Fruit fly (Drosophila melanogaster) whole organism, embryonic: ENCODE data around the gene CG18473.

Experiments
- BEAF-32 ChIP-seq: fragments of 200-800 bp; sonication (Bioruptor generic); optimal IDR thresholded peaks from 3 replicates; lab custom pipeline; 2017; ENCODE audit warnings: missing biosample characterization, missing genetic modification characterization, mild to moderate bottlenecking, moderate library complexity, missing genetic modification reagents
- CG10147 ChIP-seq: fragments of 200-800 bp; sonication (Bioruptor generic); optimal IDR thresholded peaks from 2 replicates; lab custom pipeline; 2019; ENCODE audit warnings: missing biosample characterization, mild to moderate bottlenecking, missing genetic modification characterization, moderate library complexity
- CG10565 ChIP-seq: fragments of 200-800 bp; sonication (Bioruptor generic); optimal IDR thresholded peaks from 3 replicates; lab custom pipeline; 2016; ENCODE audit warnings: missing biosample characterization, mild to moderate bottlenecking, missing genetic modification characterization
- CG10979 ChIP-seq: fragments of 200-800 bp; sonication (Bioruptor generic); optimal IDR thresholded peaks from 2 replicates; lab custom pipeline; 2018; ENCODE audit warnings: missing biosample characterization, mild to moderate bottlenecking, missing genetic modification characterization, moderate library complexity
- CG11085 ChIP-seq: fragments of 200-800 bp; sonication (Bioruptor generic); IDR thresholded peaks from 2 replicates; pipeline ENCODE4 v1.3.6; 2022; ENCODE audit warnings: missing biosample characterization, missing genetic modification characterization
- CG12659 ChIP-seq: fragments of 200-800 bp; sonication (Bioruptor generic); optimal IDR thresholded peaks from 3 replicates; lab custom pipeline; 2017; ENCODE audit warnings: mild to moderate bottlenecking, missing biosample characterization, missing genetic modification reagents, missing genetic modification characterization
- CG15696 ChIP-seq: fragments of 200-800 bp; sonication (Bioruptor generic); optimal IDR thresholded peaks from 2 replicates; lab custom pipeline; 2019; ENCODE audit warnings: missing biosample characterization, mild to moderate bottlenecking, missing genetic modification characterization, moderate library complexity
- CG1603 ChIP-seq: fragments of 200-800 bp; sonication (Bioruptor generic); optimal IDR thresholded peaks from 2 replicates; lab custom pipeline; 2019; ENCODE audit warnings: missing biosample characterization, mild to moderate bottlenecking, missing genetic modification characterization, moderate library complexity
- CG17361 ChIP-seq: fragments of 200-800 bp; sonication (Bioruptor generic); IDR thresholded peaks from 3 replicates; pipeline ENCODE4 v1.3.6; 2022; ENCODE audit warnings: missing biosample characterization, missing genetic modification characterization
- CG2678 ChIP-seq: fragments of 200-800 bp; sonication (Bioruptor generic); optimal IDR thresholded peaks from 3 replicates; lab custom pipeline; 2019; ENCODE audit warnings: missing biosample characterization, mild to moderate bottlenecking, missing genetic modification characterization, moderate library complexity
- CG32772 ChIP-seq: fragments of 200-800 bp; sonication (Bioruptor generic); IDR thresholded peaks from 2 replicates; pipeline ENCODE4 v1.3.6; 2022; ENCODE audit warnings: missing biosample characterization, missing genetic modification characterization
- CG42726 ChIP-seq: fragments of 200-800 bp; sonication (Bioruptor generic); IDR thresholded peaks from 2 replicates; pipeline ENCODE4 v1.3.6; 2022; ENCODE audit warnings: missing biosample characterization, missing genetic modification characterization; ENCODE audit not compliant: partially characterized antibody
- CG4730 ChIP-seq: fragments of 200-800 bp; sonication (Bioruptor generic); IDR thresholded peaks from 2 replicates; pipeline ENCODE4 v1.3.6; 2022; ENCODE audit warnings: missing biosample characterization, missing genetic modification characterization
- CG5953 ChIP-seq: fragments of 200-800 bp; sonication (Bioruptor generic); IDR thresholded peaks from 2 replicates; pipeline ENCODE4 v1.3.6; 2022; ENCODE audit warnings: missing biosample characterization, missing genetic modification characterization
- CG9609 ChIP-seq: fragments of 200-800 bp; sonication (Bioruptor generic); optimal IDR thresholded peaks from 3 replicates; lab custom pipeline; 2016; ENCODE audit warnings: missing biosample characterization, missing genetic modification characterization
- Ets65A ChIP-seq: fragments of 200-800 bp; sonication (Bioruptor generic); peaks from one replicate; lab custom pipeline; 2016; ENCODE audit warnings: missing biosample characterization, missing genetic modification characterization
- Ets97D ChIP-seq: fragments of 200-800 bp; sonication (Bioruptor generic); optimal IDR thresholded peaks from 3 replicates; lab custom pipeline; 2016; ENCODE audit warnings: missing biosample characterization, missing genetic modification characterization
- GATAe ChIP-seq: fragments of 200-800 bp; sonication (Bioruptor generic); conservative IDR thresholded peaks from 2 replicates; pipeline ENCODE4 v1.3.6; 2022; ENCODE audit warnings: missing biosample characterization, missing genetic modification characterization
- Hey ChIP-seq: fragments of 200-800 bp; sonication (Bioruptor generic); optimal IDR thresholded peaks from 3 replicates; lab custom pipeline; 2018; ENCODE audit warnings: missing biosample characterization, mild to moderate bottlenecking, missing genetic modification characterization
- Med ChIP-seq: fragments of 200-800 bp; sonication (Bioruptor generic); peaks from one replicate; lab custom pipeline; 2016; ENCODE audit warnings: missing biosample characterization, missing genetic modification characterization, mild to moderate bottlenecking, inconsistent platforms, moderate library complexity
- Sin3A ChIP-seq: fragments of >200 bp; optimal IDR thresholded peaks from 2 replicates; lab custom pipeline; 2018
- Sox102F ChIP-seq: fragments of 200-800 bp; sonication (Bioruptor generic); optimal IDR thresholded peaks from 2 replicates; lab custom pipeline; 2018; ENCODE audit warnings: missing biosample characterization, mild to moderate bottlenecking, missing genetic modification characterization, moderate library complexity
- Ssrp ChIP-seq: fragments of 200-800 bp; sonication (Bioruptor generic); optimal IDR thresholded peaks from 2 replicates; lab custom pipeline; 2018; ENCODE audit warnings: missing biosample characterization, mild to moderate bottlenecking, missing genetic modification characterization, moderate library complexity
- Xbp1 ChIP-seq: fragments of 200-800 bp; sonication (Bioruptor generic); optimal IDR thresholded peaks from 3 replicates; lab custom pipeline; 2016; ENCODE audit warnings: missing biosample characterization, mild to moderate bottlenecking, missing genetic modification characterization
- abd-A ChIP-seq: fragments of 200-800 bp; sonication (Bioruptor generic); optimal IDR thresholded peaks from 3 replicates; lab custom pipeline; 2019; ENCODE audit warnings: missing biosample characterization, mild to moderate bottlenecking, missing genetic modification characterization, moderate library complexity
- ash1 ChIP-seq: fragments of 200-800 bp; sonication (Bioruptor generic); optimal IDR thresholded peaks from 2 replicates; lab custom pipeline; 2018; ENCODE audit warnings: missing biosample characterization, mild to moderate bottlenecking, missing genetic modification characterization
- br ChIP-seq: fragments of >200 bp; optimal IDR thresholded peaks from 2 replicates; lab custom pipeline; 2017
- caup ChIP-seq: fragments of 200-800 bp; sonication (Bioruptor generic); optimal IDR thresholded peaks from 3 replicates; lab custom pipeline; 2017; ENCODE audit warnings: missing biosample characterization, mild to moderate bottlenecking, missing genetic modification characterization, moderate library complexity; ENCODE audit not compliant: severe bottlenecking
- cg ChIP-seq: fragments of 200-800 bp; sonication (Bioruptor generic); optimal IDR thresholded peaks from 3 replicates; lab custom pipeline; 2019; ENCODE audit warnings: missing biosample characterization, mild to moderate bottlenecking, missing genetic modification characterization, moderate library complexity
- chinmo ChIP-seq: fragments of 200-800 bp; sonication (Bioruptor generic); IDR thresholded peaks from 4 replicates; pipeline ENCODE4 v1.3.6; 2022; ENCODE audit warnings: missing biosample characterization, missing genetic modification characterization; ENCODE audit not compliant: partially characterized antibody
- ems ChIP-seq: fragments of 200-800 bp; sonication (Bioruptor generic); optimal IDR thresholded peaks from 3 replicates; lab custom pipeline; 2016; ENCODE audit warnings: missing biosample characterization, missing genetic modification characterization
- exex ChIP-seq: fragments of 200-800 bp; sonication (Bioruptor generic); optimal IDR thresholded peaks from 4 replicates; lab custom pipeline; 2018; ENCODE audit warnings: missing biosample characterization, mild to moderate bottlenecking, missing genetic modification characterization, moderate library complexity
- fd102C ChIP-seq: fragments of 200-800 bp; sonication (Bioruptor generic); optimal IDR thresholded peaks from 2 replicates; lab custom pipeline; 2018; ENCODE audit warnings: missing biosample characterization, mild to moderate bottlenecking, missing genetic modification characterization, moderate library complexity
- grn ChIP-seq: fragments of 200-800 bp; sonication (Bioruptor generic); optimal IDR thresholded peaks from 3 replicates; lab custom pipeline; 2017; ENCODE audit warnings: missing biosample characterization, missing genetic modification characterization
- hb ChIP-seq: fragments of 200-800 bp; sonication (Bioruptor generic); IDR thresholded peaks from 3 replicates; pipeline ENCODE4 v1.3.6; 2022; ENCODE audit warnings: missing biosample characterization, missing genetic modification characterization; ENCODE audit not compliant: partially characterized antibody
- hkb ChIP-seq, 2 experiments: fragments of 200-800 bp in 1 of 2; fragments of >200 bp in 1 of 2; sonication (Bioruptor generic) in 1 of 2; IDR thresholded peaks in 1 of 2; optimal IDR thresholded peaks in 1 of 2; 2 replicates each; pipeline versions ENCODE4 v1.3.6 to Lab custom; 2017 to 2022; ENCODE audit warnings: missing biosample characterization in 1 of 2, missing genetic modification characterization in 1 of 2
- maf-S ChIP-seq: fragments of 200-800 bp; sonication (Bioruptor generic); optimal IDR thresholded peaks from 2 replicates; lab custom pipeline; 2016; ENCODE audit warnings: missing biosample characterization, missing genetic modification characterization
- sens ChIP-seq: fragments of 200-800 bp; sonication (Bioruptor generic); peaks from one replicate; lab custom pipeline; 2016; ENCODE audit warnings: missing biosample characterization, missing genetic modification characterization
- slou ChIP-seq: fragments of 200-800 bp; sonication (Bioruptor generic); optimal IDR thresholded peaks from 3 replicates; lab custom pipeline; 2016; ENCODE audit warnings: missing biosample characterization, missing genetic modification characterization
- sna ChIP-seq: fragments of 200-800 bp; sonication (Bioruptor generic); IDR thresholded peaks from 2 replicates; pipeline ENCODE4 v1.3.6; 2022; ENCODE audit warnings: missing biosample characterization, missing genetic modification characterization; ENCODE audit not compliant: partially characterized antibody
- sob ChIP-seq: fragments of 200-800 bp; sonication (Bioruptor generic); IDR thresholded peaks from 2 replicates; pipeline ENCODE4 v1.3.6; 2022; ENCODE audit warnings: missing biosample characterization, missing genetic modification characterization
- sr ChIP-seq: fragments of 200-800 bp; sonication (Bioruptor generic); IDR thresholded peaks from 3 replicates; pipeline ENCODE4 v1.3.6; 2022; ENCODE audit warnings: missing biosample characterization, missing genetic modification characterization
- sug ChIP-seq: fragments of 200-800 bp; optimal IDR thresholded peaks from 2 replicates; lab custom pipeline; 2019; ENCODE audit warnings: missing biosample characterization, mild to moderate bottlenecking, missing genetic modification characterization, moderate library complexity
- vnd ChIP-seq: fragments of 200-800 bp; sonication (Bioruptor generic); IDR thresholded peaks from 3 replicates; pipeline ENCODE4 v1.3.6; 2022; ENCODE audit warnings: missing biosample characterization, missing genetic modification characterization; ENCODE audit not compliant: partially characterized antibody
- wor ChIP-seq: fragments of 200-800 bp; sonication (Bioruptor generic); IDR thresholded peaks from 2 replicates; pipeline ENCODE4 v1.3.6; 2022; ENCODE audit warnings: missing biosample characterization, missing genetic modification characterization
- z ChIP-seq: fragments of 200-800 bp; sonication (Bioruptor generic); IDR thresholded peaks from 3 replicates; pipeline ENCODE4 v1.3.6; 2022; ENCODE audit warnings: missing biosample characterization, missing genetic modification characterization

CG18473 gene

dm6 chr3R:9331861-9332260 is 31.2 kb upstream of the CG18473 start, which contains the start of gene CG16749:
Gene CG16749 (minus strand): TSS chr3R:9331885.
- peak; percentile 26; the same call in 1 of the 2 replicates for TF ChIP-seq GATAe (GFP tag; lab: Robert Waterston, UW)
- TF ChIP-seq Ssrp (tag; lab: Kevin White, UChicago), result no peak
- peak; percentile 33 for TF ChIP-seq hkb (optimal IDR thresholded peaks at IDR 0.05; lab: Kevin White, UChicago)
- no peak for TF ChIP-seq hkb (GFP tag; IDR thresholded peaks at IDR 0.05; lab: Robert Waterston, UW)
- TF ChIP-seq grn (GFP tag; lab: Kevin White, UChicago), result peak; percentile 21
- peak; percentile 93 for TF ChIP-seq exex (tag; lab: Kevin White, UChicago)
- TF ChIP-seq Med (GFP tag; lab: Kevin White, UChicago), result no peak
- no peak for TF ChIP-seq Xbp1 (GFP tag; lab: Kevin White, UChicago)
- peak; percentile 10 for TF ChIP-seq sug (tag; lab: Kevin White, UChicago)

- no peak for TF ChIP-seq wor (GFP tag; lab: Robert Waterston, UW)
- peak; percentile 79 for TF ChIP-seq sens
- TF ChIP-seq CG10565 (GFP tag; lab: Kevin White, UChicago), result no peak
- no peak for TF ChIP-seq CG9609
- no peak for TF ChIP-seq z (GFP tag; lab: Robert Waterston, UW)
- 0 out of 4 replicates have a peak, but pooled peaks have one; percentile 70 for TF ChIP-seq chinmo
- TF ChIP-seq Sox102F (GFP tag; lab: Kevin White, UChicago), result no peak
- no peak for TF ChIP-seq Hey (tag; lab: Kevin White, UChicago)
- peak; percentile 35 for TF ChIP-seq Ets97D
- TF ChIP-seq Sin3A (lab: Kevin White, UChicago), result peak; percentile 34
- peak; percentile 9 for TF ChIP-seq CG15696 (tag; lab: Kevin White, UChicago)
- no peak for TF ChIP-seq sr (GFP tag; lab: Robert Waterston, UW)
- TF ChIP-seq CG12659, result peak; percentile 23
- TF ChIP-seq Ets65A, result no peak
- TF ChIP-seq CG1603 (tag; lab: Kevin White, UChicago), result peak; percentile 76
- peak; percentile 87 for TF ChIP-seq BEAF-32 (GFP tag; lab: Kevin White, UChicago)
- 0 out of 3 replicates have a peak, but pooled peaks have one; percentile 21 for TF ChIP-seq hb
- TF ChIP-seq fd102C, result no peak
- TF ChIP-seq cg (GFP tag; lab: Kevin White, UChicago), result peak; percentile 92
- TF ChIP-seq CG32772 (GFP tag; lab: Robert Waterston, UW), result no peak
- no peak for TF ChIP-seq slou (GFP tag; lab: Kevin White, UChicago)
- no peak for TF ChIP-seq CG4730 (GFP tag; lab: Robert Waterston, UW)
- TF ChIP-seq sug (tag; lab: Kevin White, UChicago), result peak; percentile 23
- peak; percentile 36; the same call in 1 of the 2 replicates for TF ChIP-seq sna (GFP tag; lab: Robert Waterston, UW)
- no peak for TF ChIP-seq sob
- peak; percentile 16 for TF ChIP-seq abd-A (tag; lab: Kevin White, UChicago)
- TF ChIP-seq CG11085 (GFP tag; lab: Robert Waterston, UW), result no peak
- no peak for TF ChIP-seq ems (GFP tag; lab: Kevin White, UChicago)
- TF ChIP-seq ash1, result no peak
- peak; percentile 28 for TF ChIP-seq CG10147 (GFP tag; lab: Kevin White, UChicago)
- TF ChIP-seq CG5953 (GFP tag; lab: Robert Waterston, UW), result no peak
- TF ChIP-seq CG42726 (GFP tag; lab: Robert Waterston, UW), result peak; percentile 74
- TF ChIP-seq CG2678 (tag; lab: Kevin White, UChicago), result no peak
- TF ChIP-seq br, result no peak
- peak; percentile 74; the same call in 2 of the 3 replicates for TF ChIP-seq CG17361
- TF ChIP-seq caup (GFP tag; lab: Kevin White, UChicago), result peak; percentile 6
- TF ChIP-seq maf-S (GFP tag; lab: Kevin White, UChicago), result no peak
- TF ChIP-seq vnd (GFP tag; lab: Robert Waterston, UW), result peak; percentile 51; the same call in 2 of the 3 replicates
- no peak for TF ChIP-seq CG10979 (tag; lab: Kevin White, UChicago)
Observed at dm6 chr3R:9334592-9335518, 28.2 kb upstream of the CG18473 start, which contains the start of the genes Aduk and pasi2. Gene Aduk (minus strand): TSS chr3R:9334714. Gene pasi2 (plus strand): TSS chr3R:9335170.
